Worm (Caenorhabditis elegans): Measurements from ENCODE around the gene nhr-243.

nhr-243 gene

DNA sequence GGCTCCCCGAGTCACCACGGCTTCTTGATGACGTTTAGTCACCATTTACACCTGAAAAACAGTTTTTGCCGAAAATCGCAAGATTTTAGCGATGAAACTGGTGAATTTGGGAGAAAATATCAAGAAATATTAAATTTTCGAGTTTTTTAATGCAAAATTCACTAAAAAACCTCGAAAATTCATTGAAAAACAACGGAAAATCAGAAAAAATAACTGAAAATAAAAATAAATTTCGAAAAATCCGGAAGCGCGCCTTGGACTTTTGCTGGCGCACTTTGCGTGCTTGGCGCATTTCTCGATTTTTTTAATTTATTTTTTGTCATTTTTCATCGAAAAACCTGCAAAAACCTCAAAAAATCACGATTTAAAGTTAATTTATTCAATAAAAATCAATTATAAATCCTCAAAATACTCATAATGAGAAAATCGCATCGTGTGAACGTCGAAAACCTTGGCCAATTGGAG lies 5.4 kb downstream of the nhr-243 start, which contains the start of gene emb-4 (continued):
- TF ChIP-seq tra-1 (GFP tag; IDR thresholded peaks at IDR 0.05) (no peak), lin-38 (GFP tag; IDR thresholded peaks at IDR 0.05) (peak; percentile 64), lin-13 (GFP tag; optimal IDR thresholded peaks at IDR 0.05) (no peak), zip-2 (tag; optimal IDR thresholded peaks at IDR 0.05) (no peak), egl-27 (tag; optimal IDR thresholded peaks at IDR 0.05) (no peak), lin-29 (GFP tag; IDR thresholded peaks at IDR 0.05) (no peak), ztf-11 (tag; optimal IDR thresholded peaks at IDR 0.05) (no peak), nhr-237 (tag; optimal IDR thresholded peaks at IDR 0.05) (no peak), nhr-42 (GFP tag; IDR thresholded peaks at IDR 0.05) (no peak), hlh-30 (tag; optimal IDR thresholded peaks at IDR 0.05; ENCODE audit: insufficient read depth) (peak; percentile 11), lim-7 (GFP tag; IDR thresholded peaks at IDR 0.05) (no peak), set-16 (GFP tag; IDR thresholded peaks at IDR 0.05) (no peak), ceh-82 (tag; optimal IDR thresholded peaks at IDR 0.05) (no peak), nhr-28 (tag; optimal IDR thresholded peaks at IDR 0.05) (no peak), egl-43 (GFP tag; IDR thresholded peaks at IDR 0.05) (no peak), saeg-2 (GFP tag; IDR thresholded peaks at IDR 0.05) (no peak), nhr-41 (GFP tag; IDR thresholded peaks at IDR 0.05) (no peak), mxl-3 (GFP tag; optimal IDR thresholded peaks at IDR 0.05) (no peak), ZK546.5 (tag; optimal IDR thresholded peaks at IDR 0.05) (no peak), gei-8 (GFP tag; optimal IDR thresholded peaks at IDR 0.05) (no peak), T20F7.1 (GFP tag; optimal IDR thresholded peaks at IDR 0.05) (no peak), ZK337.2 (GFP tag; IDR thresholded peaks at IDR 0.05) (no peak), aly-2 (tag; optimal IDR thresholded peaks at IDR 0.05) (no peak), rbr-2 (tag; optimal IDR thresholded peaks at IDR 0.05) (peak; percentile 22), fos-1 (tag; optimal IDR thresholded peaks at IDR 0.05) (no peak), daf-8 (GFP tag; IDR thresholded peaks at IDR 0.05) (no peak), ztf-7 (tag; optimal IDR thresholded peaks at IDR 0.05) (no peak), ces-1 (GFP tag; optimal IDR thresholded peaks at IDR 0.05) (no peak), nhr-111 (GFP tag; optimal IDR thresholded peaks at IDR 0.05) (no peak), D1046.2 (GFP tag; IDR thresholded peaks at IDR 0.05) (no peak), nhr-102 (tag; optimal IDR thresholded peaks at IDR 0.05) (peak; percentile 1), spr-3 (GFP tag; optimal IDR thresholded peaks at IDR 0.05) (no peak), ceh-62 (tag; optimal IDR thresholded peaks at IDR 0.05) (no peak), spr-1 (tag; optimal IDR thresholded peaks at IDR 0.05) (no peak), daf-12 (tag; optimal IDR thresholded peaks at IDR 0.05) (no peak), dmd-8 (GFP tag; IDR thresholded peaks at IDR 0.05) (no peak), nhr-77 (tag; optimal IDR thresholded peaks at IDR 0.05) (no peak), nhr-76 (tag; optimal IDR thresholded peaks at IDR 0.05) (no peak), mxl-2 (GFP tag; conservative IDR thresholded peaks at IDR 0.05) (no peak), R02D3.7 (tag; optimal IDR thresholded peaks at IDR 0.05) (no peak), snpc-1.2 (GFP tag; IDR thresholded peaks at IDR 0.05) (no peak), Y105C5A.15 (GFP tag; IDR thresholded peaks at IDR 0.05) (no peak), lsy-2 (tag; optimal IDR thresholded peaks at IDR 0.05) (peak in 1 of 2 experiments; percentile 65), hmg-1.1 (GFP tag; IDR thresholded peaks at IDR 0.05) (no peak), lin-1 (GFP tag; IDR thresholded peaks at IDR 0.05) (no peak), nhr-25 (tag; optimal IDR thresholded peaks at IDR 0.05; ENCODE audit: borderline replicate concordance, insufficient read depth) (no peak)

Measured in whole organism, L4 larva.